Worm (Caenorhabditis elegans): ENCODE results near the gene M57.1.

Gene M57.1

DNA sequence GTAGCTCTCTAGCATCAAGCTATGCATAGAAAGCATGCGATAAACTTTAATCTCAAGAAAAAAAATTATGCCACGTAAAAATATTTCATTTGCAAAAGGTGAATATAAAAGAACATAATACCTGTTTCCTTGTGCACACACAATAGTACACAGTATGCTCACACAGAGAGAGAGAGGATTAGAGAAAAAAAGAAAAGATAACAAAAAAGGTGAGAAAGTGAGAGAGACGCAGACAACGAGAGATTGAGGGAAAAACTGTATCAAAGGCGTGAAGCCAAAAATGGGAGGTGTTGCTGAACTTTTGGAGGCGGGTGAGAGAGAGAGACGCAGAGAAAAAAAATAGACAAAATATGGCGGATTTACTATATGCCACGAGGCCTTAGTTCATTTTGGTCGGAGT, 16.0 kb downstream of the M57.1 start:
- TF ChIP-seq fos-1 (tag; optimal IDR thresholded peaks at IDR 0.05) = no peak
- no peak for TF ChIP-seq aly-2 (tag; optimal IDR thresholded peaks at IDR 0.05)
- peak; percentile 92 for TF ChIP-seq pha-4 (tag; optimal IDR thresholded peaks at IDR 0.05)
- TF ChIP-seq elt-2 (tag; optimal IDR thresholded peaks at IDR 0.05) = peak; percentile 77
- TF ChIP-seq mml-1 (tag; optimal IDR thresholded peaks at IDR 0.05) = no peak
- peak; percentile 73 for TF ChIP-seq pqm-1 (tag; optimal IDR thresholded peaks at IDR 0.05)
- TF ChIP-seq mdl-1 (tag; optimal IDR thresholded peaks at IDR 0.05) = no peak
- no peak for TF ChIP-seq ceh-16 (tag; optimal IDR thresholded peaks at IDR 0.05)

DNA sequence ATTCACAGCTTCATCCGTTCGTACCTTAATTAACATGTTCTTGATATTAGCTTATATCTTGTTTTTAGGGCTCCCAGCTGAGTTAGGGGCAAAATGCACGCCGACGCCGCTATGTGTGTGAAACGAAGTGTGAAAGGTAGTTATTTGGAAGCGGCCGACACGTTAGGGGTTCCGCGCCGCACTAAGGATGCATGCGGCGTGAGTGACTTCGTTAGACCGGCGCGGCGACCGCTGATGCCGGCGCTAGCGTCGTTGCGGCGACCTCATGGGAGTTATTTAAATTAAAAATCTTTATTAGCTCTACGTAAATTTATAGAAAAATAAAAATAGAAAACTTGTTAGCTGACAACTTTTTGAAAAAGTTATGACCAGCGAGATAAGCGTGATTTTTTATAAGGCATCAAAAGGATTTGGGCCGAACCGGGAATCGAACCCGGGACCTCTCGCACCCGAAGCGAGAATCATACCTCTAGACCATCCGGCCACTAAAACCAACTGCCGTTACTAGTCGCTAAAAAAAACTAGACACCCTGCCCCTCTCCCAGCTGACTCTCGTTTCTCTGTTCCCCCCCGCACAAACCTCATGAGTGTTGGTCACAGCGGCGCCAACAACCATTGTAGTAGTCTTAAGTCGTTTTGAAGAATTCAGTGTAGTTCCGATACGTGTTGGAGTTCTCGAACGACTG, 19.7 kb downstream of the M57.1 start:
- TF ChIP-seq zag-1 (tag; optimal IDR thresholded peaks at IDR 0.05) (no peak), lin-39 (tag; optimal IDR thresholded peaks at IDR 0.05) (peak; percentile 57), ztf-4 (tag; optimal IDR thresholded peaks at IDR 0.05) (peak; percentile 4), pha-4 (tag; optimal IDR thresholded peaks at IDR 0.05) (no peak), mml-1 (tag; optimal IDR thresholded peaks at IDR 0.05) (no peak), lin-15B (tag; optimal IDR thresholded peaks at IDR 0.05) (peak; percentile 27), egl-5 (tag; optimal IDR thresholded peaks at IDR 0.05) (no peak), pqm-1 (tag; optimal IDR thresholded peaks at IDR 0.05) (peak; percentile 17), hmg-11 (tag; optimal IDR thresholded peaks at IDR 0.05) (peak; percentile 95), tbx-2 (tag; optimal IDR thresholded peaks at IDR 0.05) (peak; percentile 53), ama-1 (optimal IDR thresholded peaks at IDR 0.05) (no peak), lsy-12 (tag; optimal IDR thresholded peaks at IDR 0.05) (peak; percentile 58), nfya-1 (tag; optimal IDR thresholded peaks at IDR 0.05; ENCODE audit: insufficient read depth) (peak; percentile 47), nhr-237 (tag; optimal IDR thresholded peaks at IDR 0.05) (no peak), elt-2 (tag; optimal IDR thresholded peaks at IDR 0.05) (peak; percentile 33), jun-1 (tag; optimal IDR thresholded peaks at IDR 0.05) (no peak), nhr-43 (tag; optimal IDR thresholded peaks at IDR 0.05; ENCODE audit: poor library complexity, severe bottlenecking) (peak; percentile 75), nhr-12 (tag; optimal IDR thresholded peaks at IDR 0.05) (no peak), snpc-4 (tag; optimal IDR thresholded peaks at IDR 0.05) (peak; percentile 9)

DNA sequence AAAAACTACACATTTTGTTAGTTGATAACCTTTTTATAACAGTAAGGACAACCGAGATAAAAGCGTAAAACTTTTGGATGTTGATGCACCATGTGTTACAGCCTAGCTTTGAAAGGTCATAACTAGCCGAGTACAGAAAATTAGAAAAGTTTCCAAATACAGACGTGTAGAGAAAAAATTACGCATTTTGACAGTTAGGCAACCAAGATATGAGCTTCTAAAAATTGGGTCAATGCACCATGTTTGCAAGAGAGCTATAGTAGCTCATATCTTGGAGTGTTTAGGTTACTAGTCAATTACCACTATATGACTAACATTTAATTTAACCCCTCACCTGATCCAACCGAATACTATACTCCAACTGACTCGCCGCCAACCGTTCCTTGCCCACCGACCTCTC, 20.7 kb downstream of the M57.1 start:
- TF ChIP-seq daf-12 (tag; optimal IDR thresholded peaks at IDR 0.05) = no peak
- TF ChIP-seq nfya-1 (tag; optimal IDR thresholded peaks at IDR 0.05; ENCODE audit: insufficient read depth) = no peak
- TF ChIP-seq jun-1 (tag; optimal IDR thresholded peaks at IDR 0.05) = no peak
- TF ChIP-seq nhr-237 (tag; optimal IDR thresholded peaks at IDR 0.05) = no peak
- no peak for TF ChIP-seq mml-1 (tag; optimal IDR thresholded peaks at IDR 0.05)
- no peak for TF ChIP-seq egl-27 (tag; optimal IDR thresholded peaks at IDR 0.05)
- no peak for TF ChIP-seq elt-1 (tag; optimal IDR thresholded peaks at IDR 0.05)
- TF ChIP-seq ceh-28 (tag; optimal IDR thresholded peaks at IDR 0.05) = no peak
- TF ChIP-seq aly-2 (tag; optimal IDR thresholded peaks at IDR 0.05) = no peak
- no peak for TF ChIP-seq sea-2 (GFP tag; optimal IDR thresholded peaks at IDR 0.05)
- no peak for TF ChIP-seq nhr-12 (tag; optimal IDR thresholded peaks at IDR 0.05)
- no peak for TF ChIP-seq skn-1 (tag; optimal IDR thresholded peaks at IDR 0.05)
- no peak for TF ChIP-seq unc-62 (GFP tag; optimal IDR thresholded peaks at IDR 0.05)
- TF ChIP-seq lsy-12 (tag; optimal IDR thresholded peaks at IDR 0.05) = no peak
- TF ChIP-seq ztf-11 (tag; optimal IDR thresholded peaks at IDR 0.05) = no peak
- no peak for TF ChIP-seq snpc-4 (tag; optimal IDR thresholded peaks at IDR 0.05)
- no peak for TF ChIP-seq fkh-2 (tag; optimal IDR thresholded peaks at IDR 0.05)
- no peak for TF ChIP-seq nhr-25 (tag; optimal IDR thresholded peaks at IDR 0.05)

DNA sequence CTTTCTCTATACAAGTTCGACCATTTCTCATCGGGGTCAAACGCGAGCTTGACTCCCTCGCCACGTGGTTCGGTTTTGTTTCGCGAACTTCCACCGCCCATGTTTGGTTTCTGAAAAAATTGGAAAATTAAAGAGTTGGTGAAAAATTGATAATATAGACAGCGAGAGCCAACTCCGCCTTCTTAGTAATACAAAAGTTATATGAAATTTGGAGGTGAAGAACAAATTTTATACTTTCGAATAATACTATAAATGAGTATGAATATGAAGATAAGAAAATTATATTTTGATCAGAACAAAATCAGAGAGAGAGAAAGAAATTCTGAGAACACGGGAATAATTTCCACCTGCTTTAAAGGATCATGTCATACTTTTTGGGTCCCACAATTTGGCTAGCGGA, 25.1 kb downstream of the M57.1 start, which contains the start of gene osm-9:
Gene osm-9, minus strand, starts transcription at position 101 of the 400 bp plus-strand sequence.
- TF ChIP-seq nhr-12 (tag; optimal IDR thresholded peaks at IDR 0.05) = no peak
- no peak for TF ChIP-seq nhr-77 (tag; optimal IDR thresholded peaks at IDR 0.05)
- TF ChIP-seq ZK546.5 (tag; optimal IDR thresholded peaks at IDR 0.05) = no peak
- TF ChIP-seq nhr-23 (tag; optimal IDR thresholded peaks at IDR 0.05) = no peak

Measured in whole organism, L3 larva.